Worm (Caenorhabditis elegans) whole organism, L3 larva: Measurements from ENCODE around the gene str-90.

Source experiments
- ama-1 ChIP-seq: fragments of 150-350 bp; optimal IDR thresholded peaks from 2 replicates; lab custom pipeline; 2018
- ceh-16 ChIP-seq: sonication (generic microtip); optimal IDR thresholded peaks from 2 replicates; lab custom pipeline; 2017; ENCODE audit warnings: missing biosample characterization, missing genetic modification characterization
- elt-1 ChIP-seq: fragments of 150-350 bp; optimal IDR thresholded peaks from 2 replicates; lab custom pipeline; 2014; ENCODE audit warnings: missing biosample characterization, missing genetic modification characterization
- fkh-10 ChIP-seq: sonication (generic microtip); optimal IDR thresholded peaks from 2 replicates; lab custom pipeline; 2017; ENCODE audit warnings: missing biosample characterization, missing genetic modification reagents, missing genetic modification characterization
- nhr-237 ChIP-seq: fragments of 150-350 bp; optimal IDR thresholded peaks from 2 replicates; lab custom pipeline; 2014; ENCODE audit warnings: missing biosample characterization, missing genetic modification characterization
- nhr-25 ChIP-seq: sonication (generic microtip); optimal IDR thresholded peaks from 2 replicates; lab custom pipeline; 2017; ENCODE audit warnings: missing biosample characterization, missing genetic modification characterization
- nhr-28 ChIP-seq: fragments of 150-350 bp; optimal IDR thresholded peaks from 2 replicates; lab custom pipeline; 2014; ENCODE audit warnings: missing biosample characterization, missing genetic modification characterization
- nhr-76 ChIP-seq: fragments of 150-350 bp; sonication (generic microtip); optimal IDR thresholded peaks from 5 replicates; lab custom pipeline; 2014; ENCODE audit warnings: missing biosample characterization, missing genetic modification characterization
- pha-4 ChIP-seq: fragments of 150-350 bp; optimal IDR thresholded peaks from 2 replicates; lab custom pipeline; 2014; ENCODE audit warnings: missing biosample characterization, missing genetic modification reagents, missing genetic modification characterization
- zag-1 ChIP-seq: fragments of 150-350 bp; optimal IDR thresholded peaks from 2 replicates; lab custom pipeline; 2014; ENCODE audit warnings: missing biosample characterization, missing genetic modification characterization

ce11 chrV:8104473-8104872 lies 1.4 kb downstream of the str-90 start, which contains the start of gene srlf-16:
- no peak for TF ChIP-seq fkh-10
- no peak for TF ChIP-seq pha-4 (tag; lab: Kevin White, UChicago)
- TF ChIP-seq nhr-25 (tag; lab: Kevin White, UChicago), result no peak
- no peak for TF ChIP-seq ama-1 (lab: Kevin White, UChicago)
- TF ChIP-seq elt-1 (tag; lab: Kevin White, UChicago), result no peak
- no peak for TF ChIP-seq nhr-237 (tag; lab: Kevin White, UChicago)
- no peak for TF ChIP-seq nhr-76
- TF ChIP-seq nhr-28 (tag; lab: Kevin White, UChicago), result no peak
- TF ChIP-seq zag-1 (tag; lab: Kevin White, UChicago), result no peak
- TF ChIP-seq ceh-16 (tag; lab: Kevin White, UChicago), result no peak
